Fruit fly (Drosophila melanogaster) whole organism: ENCODE results near the gene CG43694.

Experiments
- CG8478 ChIP-seq: fragments of >200 bp; optimal IDR thresholded peaks from 2 replicates; lab custom pipeline; 2018; ENCODE audit warnings: inconsistent platforms
- Dll ChIP-seq: fragments of >200 bp; optimal IDR thresholded peaks from 2 replicates; lab custom pipeline; 2017
- EcR ChIP-seq, 2 experiments: fragments of >200 bp; optimal IDR thresholded peaks; 2 replicates each; lab custom pipeline; 2017; ENCODE audit warnings: missing biosample characterization in 2 of 2, missing genetic modification characterization in 2 of 2, missing genetic modification reagents in 2 of 2
- pan ChIP-seq: fragments of >200 bp; optimal IDR thresholded peaks from 2 replicates; lab custom pipeline; 2017
- psq ChIP-seq: fragments of >200 bp; optimal IDR thresholded peaks from 2 replicates; lab custom pipeline; 2017
- usp ChIP-seq: fragments of >200 bp; optimal IDR thresholded peaks from 2 replicates; lab custom pipeline; 2017; ENCODE audit warnings: missing biosample characterization, missing genetic modification characterization, mixed read lengths

CG43694 gene

DNA sequence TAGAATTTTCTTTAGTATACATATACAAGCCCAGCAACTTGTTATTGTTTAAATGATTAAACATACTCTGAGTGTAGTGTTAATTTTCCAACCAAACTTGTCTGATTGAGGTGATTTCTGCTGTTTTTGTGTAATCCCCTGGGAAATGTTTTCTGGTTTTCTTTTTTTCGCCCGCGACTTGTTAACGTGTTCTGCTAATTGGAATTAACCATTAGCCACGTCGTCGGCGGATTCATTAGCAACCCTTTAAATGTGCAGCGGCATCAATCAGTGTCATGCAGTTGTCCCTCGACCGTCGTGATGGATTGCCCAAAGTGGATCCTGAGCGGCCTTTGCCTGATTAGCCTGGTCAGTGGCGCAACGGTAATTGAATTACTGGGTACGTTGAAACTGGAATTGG is 20.6 kb downstream of the CG43694 start, which contains the start of gene Ir94e:
TSS of gene Ir94e (plus strand) at position 301 of the 400 bp plus-strand sequence.
- no peak for TF ChIP-seq EcR (GFP tag; optimal IDR thresholded peaks at IDR 0.05; lab: Kevin White, UChicago)
- no peak for TF ChIP-seq usp (GFP tag; lab: Kevin White, UChicago)
- no peak for TF ChIP-seq Dll (lab: Kevin White, UChicago)
- no peak for TF ChIP-seq CG8478 (lab: Kevin White, UChicago)
- TF ChIP-seq pan (lab: Kevin White, UChicago), result no peak
- TF ChIP-seq psq (lab: Kevin White, UChicago), result no peak

DNA sequence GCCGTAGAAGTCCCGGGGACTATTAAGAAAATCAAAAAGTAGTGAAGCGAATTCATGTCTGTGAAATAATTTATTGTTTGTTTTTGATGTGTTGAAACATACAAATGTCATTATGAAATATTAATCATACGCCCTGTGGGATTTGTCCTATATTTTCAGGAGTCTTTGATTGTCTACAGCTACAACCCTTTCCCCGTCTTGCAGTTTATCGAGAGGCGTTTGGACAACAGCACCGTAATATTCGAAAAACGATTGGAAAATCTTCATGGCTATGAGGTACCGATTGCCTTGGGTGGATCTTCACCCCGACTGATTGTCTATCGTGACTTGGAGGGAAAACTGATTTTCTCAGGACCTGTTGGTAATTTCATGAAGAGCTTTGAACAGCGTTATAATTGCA is 22.2 kb downstream of the CG43694 start, which contains the start of gene CG17380:
TSS of gene CG17380 (minus strand) at position 101 of the 400 bp plus-strand sequence.
- TF ChIP-seq psq (lab: Kevin White, UChicago) (no peak), CG8478 (lab: Kevin White, UChicago) (no peak), EcR (GFP tag; optimal IDR thresholded peaks at IDR 0.05; lab: Kevin White, UChicago) (no peak)

DNA sequence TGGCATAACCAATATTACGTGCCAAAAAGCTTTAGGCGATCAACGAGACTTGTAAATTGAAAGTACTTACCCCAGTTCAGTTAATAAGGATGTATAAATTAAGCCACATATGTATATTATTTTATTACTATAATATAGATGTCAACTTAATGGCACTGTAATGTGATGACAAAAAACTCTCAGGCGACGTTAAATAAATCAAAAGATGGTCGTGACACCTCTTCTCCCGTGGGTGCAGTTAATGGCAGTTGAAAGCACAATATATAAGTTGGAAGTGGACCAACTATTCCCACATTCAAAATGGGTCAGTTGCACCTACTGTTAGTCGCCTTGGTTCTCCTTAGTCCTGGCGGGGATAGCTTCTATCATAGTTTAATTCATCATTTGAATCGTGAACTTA is 23.3 kb downstream of the CG43694 start, which contains the start of gene Ir94d:
TSS of gene Ir94d (plus strand) at position 301 of the 400 bp plus-strand sequence.
- no peak for TF ChIP-seq pan (lab: Kevin White, UChicago)
- TF ChIP-seq psq (lab: Kevin White, UChicago), result no peak
- TF ChIP-seq Dll (lab: Kevin White, UChicago), result no peak
- TF ChIP-seq usp (GFP tag; lab: Kevin White, UChicago), result no peak
- TF ChIP-seq CG8478 (lab: Kevin White, UChicago), result no peak
- no peak for TF ChIP-seq EcR (GFP tag; optimal IDR thresholded peaks at IDR 0.05; lab: Kevin White, UChicago)

DNA sequence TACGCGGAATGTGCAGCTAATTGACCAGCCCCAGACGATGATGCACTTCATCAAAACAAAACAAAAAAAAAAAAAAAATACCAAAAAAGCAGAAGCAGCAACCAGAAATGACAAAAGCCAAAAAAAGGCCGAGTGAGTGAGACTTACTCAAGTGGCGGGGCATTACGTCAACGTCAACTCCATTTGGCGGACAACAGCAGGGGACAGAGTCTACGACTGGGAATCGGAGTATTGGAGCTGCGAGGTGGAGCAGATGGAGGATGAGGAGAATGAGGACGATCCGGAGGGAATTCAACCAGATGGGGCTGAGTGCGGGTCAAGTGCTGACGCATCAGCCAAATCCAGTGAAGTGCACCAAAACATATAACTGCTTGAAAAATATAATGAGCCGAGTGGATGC is 24.3 kb downstream of the CG43694 start:
- TF ChIP-seq pan (lab: Kevin White, UChicago), result no peak
- no peak for TF ChIP-seq usp (GFP tag; lab: Kevin White, UChicago)
- no peak for TF ChIP-seq Dll (lab: Kevin White, UChicago)
- TF ChIP-seq CG8478 (lab: Kevin White, UChicago), result no peak
- no peak for TF ChIP-seq EcR (GFP tag; optimal IDR thresholded peaks at IDR 0.05; lab: Kevin White, UChicago)
- no peak for TF ChIP-seq psq (lab: Kevin White, UChicago)

DNA sequence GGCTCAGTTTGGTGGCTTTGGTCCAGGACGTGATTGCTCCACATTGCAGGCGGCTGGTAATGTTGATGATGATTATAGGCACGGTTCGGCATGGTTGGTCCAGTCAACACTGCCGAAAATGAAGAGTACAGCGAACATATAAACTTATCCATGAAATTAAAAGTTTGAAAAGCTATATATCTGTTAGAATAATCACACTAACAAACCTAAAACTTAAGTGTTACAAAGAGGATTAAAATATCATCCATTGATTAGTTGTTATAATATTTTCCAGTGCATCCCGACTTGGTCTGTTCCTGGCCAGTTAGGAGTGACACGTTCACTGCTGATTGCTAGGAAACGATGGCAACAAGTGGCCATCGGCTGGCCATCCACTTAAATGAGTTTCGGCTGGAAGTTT is 26.1 kb downstream of the CG43694 start:
- no peak for TF ChIP-seq Dll (lab: Kevin White, UChicago)
- TF ChIP-seq EcR (GFP tag; optimal IDR thresholded peaks at IDR 0.05; lab: Kevin White, UChicago), result no peak
- no peak for TF ChIP-seq pan (lab: Kevin White, UChicago)
- TF ChIP-seq CG8478 (lab: Kevin White, UChicago), result no peak
- no peak for TF ChIP-seq psq (lab: Kevin White, UChicago)
- no peak for TF ChIP-seq usp (GFP tag; lab: Kevin White, UChicago)

DNA sequence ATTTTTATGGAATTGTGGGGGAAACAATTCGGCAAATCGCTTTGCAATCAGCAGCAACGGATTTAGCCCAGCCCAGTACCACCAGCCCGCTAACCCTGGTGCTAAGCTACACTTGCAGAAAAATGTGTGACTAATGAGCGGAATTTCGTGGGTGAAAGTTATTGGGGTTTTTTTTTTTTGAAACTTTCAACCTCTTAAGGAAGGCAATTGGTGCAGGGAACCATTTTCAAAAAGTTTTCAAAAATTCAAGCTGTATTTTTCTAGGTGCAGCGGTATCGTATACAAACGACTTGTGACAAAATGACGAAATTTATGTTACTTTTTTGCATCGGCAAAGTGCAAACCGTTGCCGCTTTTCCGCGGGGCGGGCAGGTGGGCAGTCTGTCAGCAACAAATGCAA is 26.9 kb downstream of the CG43694 start:
- TF ChIP-seq EcR (GFP tag; optimal IDR thresholded peaks at IDR 0.05; lab: Kevin White, UChicago), result no peak

DNA sequence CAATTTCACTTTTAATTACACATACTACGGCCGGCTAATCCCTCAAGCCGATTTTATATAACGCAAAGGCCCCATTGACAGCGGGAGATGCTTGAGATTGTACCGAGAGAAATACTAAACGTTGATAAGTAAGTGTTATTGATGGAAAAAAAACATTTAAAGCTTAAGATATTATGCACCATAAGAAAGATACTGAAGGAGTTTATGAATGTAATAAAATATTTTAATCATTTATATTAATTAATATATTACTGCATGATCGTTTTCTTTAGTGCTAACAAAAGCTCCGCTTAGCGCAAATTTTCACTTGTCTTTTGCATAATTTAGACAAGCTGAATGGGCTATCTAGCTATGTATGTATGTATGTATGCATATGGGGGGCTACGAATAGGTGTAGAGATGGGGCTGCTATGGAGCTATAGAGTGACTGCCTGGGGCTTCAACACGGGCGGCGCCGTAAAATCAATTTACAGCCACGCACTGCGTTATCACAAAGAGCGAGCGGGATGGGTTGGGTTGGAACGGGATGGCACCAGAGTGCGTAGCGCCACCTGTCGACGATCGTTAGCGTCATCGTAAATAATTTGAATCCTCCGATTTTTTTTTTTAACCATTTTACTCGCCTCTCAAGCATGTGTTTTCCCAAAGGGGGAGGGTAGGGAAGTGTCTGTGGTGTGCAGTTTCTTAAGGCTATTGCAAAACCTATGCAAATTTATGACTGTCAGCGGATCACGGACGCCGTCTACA is 29.1 kb downstream of the CG43694 start:
- TF ChIP-seq usp (GFP tag; lab: Kevin White, UChicago) (no peak), EcR (GFP tag; optimal IDR thresholded peaks at IDR 0.05; lab: Kevin White, UChicago) (no peak), psq (lab: Kevin White, UChicago) (no peak), Dll (lab: Kevin White, UChicago) (no peak), CG8478 (lab: Kevin White, UChicago) (no peak)

DNA sequence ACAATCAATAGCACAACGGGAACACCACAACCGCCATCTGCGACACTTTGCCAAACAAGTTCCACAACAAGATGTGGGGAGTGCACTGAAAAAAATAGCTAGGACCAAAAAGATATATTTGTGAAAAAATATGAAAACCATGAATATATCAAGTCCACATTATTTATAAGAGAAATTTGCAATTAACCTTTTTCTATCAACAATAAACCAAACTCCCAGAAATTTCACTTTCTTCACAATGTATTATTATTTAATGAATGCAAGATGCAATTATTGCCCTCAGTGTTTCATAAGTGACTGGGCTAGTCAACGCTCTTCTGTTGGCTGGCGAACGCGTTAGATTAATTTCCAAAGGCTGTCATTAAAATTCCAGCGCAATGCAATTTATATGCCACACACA is 30.1 kb downstream of the CG43694 start:
- TF ChIP-seq Dll (lab: Kevin White, UChicago), result no peak
- no peak for TF ChIP-seq psq (lab: Kevin White, UChicago)
- TF ChIP-seq EcR (GFP tag; optimal IDR thresholded peaks at IDR 0.05; lab: Kevin White, UChicago), result no peak
- TF ChIP-seq pan (lab: Kevin White, UChicago), result no peak
- no peak for TF ChIP-seq usp (GFP tag; lab: Kevin White, UChicago)
- no peak for TF ChIP-seq CG8478 (lab: Kevin White, UChicago)

DNA sequence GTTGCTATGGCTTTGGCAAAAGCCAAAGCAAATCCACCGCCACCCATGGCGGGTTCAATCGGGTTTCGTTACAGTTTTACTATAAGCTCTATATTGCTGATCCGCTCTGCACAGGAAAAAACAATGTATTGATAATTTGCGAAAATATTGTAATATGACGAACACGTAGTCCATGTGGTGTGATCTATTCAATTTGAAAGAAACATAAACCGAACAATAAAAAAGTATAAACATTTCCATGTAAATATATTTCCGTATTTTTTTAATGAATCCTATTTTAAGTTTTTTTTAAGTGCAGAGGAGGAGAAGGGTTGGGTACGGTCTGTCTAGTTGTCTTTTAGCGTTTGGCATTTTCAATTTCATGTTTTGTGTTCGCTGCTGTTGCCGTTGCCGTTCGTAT is 32.3 kb downstream of the CG43694 start:
- TF ChIP-seq EcR (GFP tag; optimal IDR thresholded peaks at IDR 0.05; lab: Kevin White, UChicago) (no peak), usp (GFP tag; lab: Kevin White, UChicago) (no peak), CG8478 (lab: Kevin White, UChicago) (no peak), Dll (lab: Kevin White, UChicago) (no peak)

DNA sequence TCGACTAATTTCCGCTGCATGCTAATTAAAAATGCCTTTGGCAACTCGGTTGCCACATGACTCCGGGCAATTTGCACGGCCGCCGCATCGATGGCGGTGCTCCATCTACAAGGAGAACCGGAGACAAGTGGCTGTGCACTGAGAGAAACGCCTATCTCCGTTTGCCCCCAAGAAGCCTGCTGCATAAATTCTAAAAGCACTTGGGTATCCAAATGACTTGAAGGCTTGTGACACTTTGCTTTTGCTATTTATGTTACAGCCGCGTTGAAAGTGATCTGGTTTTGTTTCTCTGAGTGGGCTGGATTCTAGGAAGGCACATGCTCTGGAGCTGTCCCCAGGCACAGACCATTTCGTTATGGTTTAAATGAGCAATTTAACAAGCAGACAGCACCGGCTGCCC is 33.6 kb downstream of the CG43694 start:
- TF ChIP-seq usp (GFP tag; lab: Kevin White, UChicago) (no peak), Dll (lab: Kevin White, UChicago) (no peak), CG8478 (lab: Kevin White, UChicago) (no peak), EcR (GFP tag; optimal IDR thresholded peaks at IDR 0.05; lab: Kevin White, UChicago) (no peak), psq (lab: Kevin White, UChicago) (no peak), pan (lab: Kevin White, UChicago) (no peak)

DNA sequence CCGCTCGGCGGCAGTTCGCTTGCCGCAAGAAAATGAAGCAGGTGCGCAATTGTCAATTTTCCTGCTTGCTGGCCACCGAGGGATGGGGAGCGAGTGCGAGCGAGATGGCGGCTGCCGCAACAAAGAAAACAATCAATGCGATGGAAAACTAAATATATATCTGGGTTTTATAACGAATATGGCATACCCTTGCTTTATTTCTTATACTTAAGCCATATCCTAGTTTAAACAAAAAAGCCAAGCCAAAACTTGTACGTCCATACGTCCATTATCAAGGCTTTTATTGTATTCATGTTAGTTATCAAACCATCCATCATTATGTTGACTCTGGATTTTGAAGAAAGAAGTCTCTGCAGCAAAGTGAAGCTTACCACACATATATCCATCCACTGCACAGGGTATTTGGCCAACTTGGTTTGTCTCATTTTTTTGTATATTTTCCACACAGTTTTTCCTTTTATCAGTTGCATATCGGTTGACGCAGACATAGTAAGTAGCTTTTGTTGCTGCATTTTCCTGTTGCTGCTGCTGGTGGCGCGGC is 35.0 kb downstream of the CG43694 start:
- TF ChIP-seq EcR (GFP tag; optimal IDR thresholded peaks at IDR 0.05; lab: Kevin White, UChicago) (no peak), Dll (lab: Kevin White, UChicago) (no peak), usp (GFP tag; lab: Kevin White, UChicago) (no peak), CG8478 (lab: Kevin White, UChicago) (no peak), pan (lab: Kevin White, UChicago) (no peak), psq (lab: Kevin White, UChicago) (no peak)
